Fruit fly (Drosophila melanogaster) whole organism, wandering third instar larva: ENCODE results near the gene ppk19.
A peak's percentile ranks its signal among the peaks of the same experiment; 100 is the strongest.

Experiments
- Abd-B ChIP-seq: fragments of >200 bp; optimal IDR thresholded peaks from 2 replicates; lab custom pipeline; 2017; ENCODE audit warnings: missing biosample characterization, missing genetic modification characterization
- CG32264 ChIP-seq: fragments of 200-800 bp; sonication (Bioruptor generic); optimal IDR thresholded peaks from 2 replicates; lab custom pipeline; 2016; ENCODE audit warnings: missing biosample characterization, missing genetic modification characterization
- CG9705 ChIP-seq: fragments of 200-800 bp; sonication (Bioruptor generic); optimal IDR thresholded peaks from 2 replicates; lab custom pipeline; 2018; ENCODE audit warnings: missing biosample characterization, mild to moderate bottlenecking, missing genetic modification characterization
- CrebA ChIP-seq: fragments of 200-800 bp; sonication (Bioruptor generic); optimal IDR thresholded peaks from 2 replicates; lab custom pipeline; 2016; ENCODE audit warnings: missing biosample characterization, mild to moderate bottlenecking, missing genetic modification characterization, borderline replicate concordance
- Dfd ChIP-seq: fragments of >200 bp; optimal IDR thresholded peaks from 2 replicates; lab custom pipeline; 2017; ENCODE audit warnings: missing biosample characterization, missing genetic modification characterization
- Dif ChIP-seq: fragments of 200-275, 200-300 bp; sonication (Bioruptor generic); optimal IDR thresholded peaks from 2 replicates; lab custom pipeline; 2018; ENCODE audit warnings: missing biosample characterization, missing genetic modification characterization; ENCODE audit not compliant: partially characterized antibody
- GATAd ChIP-seq: sonication (Bioruptor generic); optimal IDR thresholded peaks from 2 replicates; lab custom pipeline; 2016; ENCODE audit warnings: missing biosample characterization, missing genetic modification characterization
- HLH106 ChIP-seq: fragments of 200-800 bp; optimal IDR thresholded peaks from 3 replicates; lab custom pipeline; 2019; ENCODE audit warnings: missing biosample characterization, mild to moderate bottlenecking, missing genetic modification characterization, moderate library complexity
- Hnf4 ChIP-seq: fragments of 200-800 bp; sonication (Bioruptor generic); optimal IDR thresholded peaks from 2 replicates; lab custom pipeline; 2016; ENCODE audit warnings: missing biosample characterization, mild to moderate bottlenecking, missing genetic modification characterization
- Hr78 ChIP-seq: fragments of >200 bp; optimal IDR thresholded peaks from 2 replicates; lab custom pipeline; 2017; ENCODE audit warnings: missing biosample characterization, missing genetic modification characterization
- Hr83 ChIP-seq: fragments of 200-300 bp; sonication (Bioruptor generic); optimal IDR thresholded peaks from 2 replicates; lab custom pipeline; 2016; ENCODE audit warnings: missing biosample characterization, mild to moderate bottlenecking, missing genetic modification characterization, moderate library complexity; ENCODE audit not compliant: poor library complexity, severe bottlenecking
- Jra ChIP-seq: sonication (Bioruptor generic); optimal IDR thresholded peaks from 2 replicates; lab custom pipeline; 2016; ENCODE audit warnings: missing biosample characterization, missing genetic modification characterization
- Mio ChIP-seq: sonication (Bioruptor generic); optimal IDR thresholded peaks from 2 replicates; lab custom pipeline; 2016; ENCODE audit warnings: missing biosample characterization, missing genetic modification characterization
- Myc ChIP-seq: fragments of >200 bp; optimal IDR thresholded peaks from 2 replicates; lab custom pipeline; 2017
- N ChIP-seq: fragments of >200 bp; optimal IDR thresholded peaks from 2 replicates; lab custom pipeline; 2018; ENCODE audit warnings: missing biosample characterization, missing external identifiers, missing genetic modification characterization
- OdsH ChIP-seq: fragments of 200-800 bp; sonication (Bioruptor generic); optimal IDR thresholded peaks from 2 replicates; lab custom pipeline; 2016; ENCODE audit warnings: missing biosample characterization, mild to moderate bottlenecking, missing genetic modification characterization
- Rel ChIP-seq, 2 experiments: fragments of 200-800 bp; sonication (Bioruptor generic) in 1 of 2; optimal IDR thresholded peaks; 2 replicates in 1 of 2; 3 replicates in 1 of 2; lab custom pipeline; 2016 to 2019; ENCODE audit warnings: mild to moderate bottlenecking in 2 of 2, missing biosample characterization in 2 of 2, missing genetic modification characterization in 2 of 2, moderate library complexity in 1 of 2
- Sp1 ChIP-seq: fragments of 200-800 bp; sonication (Bioruptor generic); optimal IDR thresholded peaks from 3 replicates; lab custom pipeline; 2019; ENCODE audit warnings: missing biosample characterization, mild to moderate bottlenecking, missing genetic modification characterization, moderate library complexity
- Vsx2 ChIP-seq: fragments of 200-300, 225-300 bp; sonication (Bioruptor generic); optimal IDR thresholded peaks from 2 replicates; lab custom pipeline; 2018; ENCODE audit warnings: missing biosample characterization, missing genetic modification characterization; ENCODE audit not compliant: partially characterized antibody
- br ChIP-seq: fragments of 200-800 bp; sonication (Bioruptor generic); optimal IDR thresholded peaks from 2 replicates; lab custom pipeline; 2016; ENCODE audit warnings: missing biosample characterization, missing genetic modification characterization
- brk ChIP-seq: fragments of 200-800 bp; sonication (Bioruptor generic); optimal IDR thresholded peaks from 2 replicates; lab custom pipeline; 2016; ENCODE audit warnings: missing biosample characterization, mild to moderate bottlenecking, missing genetic modification characterization
- dl ChIP-seq, 2 experiments: fragments of 175-275, 200-275 bp in 1 of 2; fragments of 200-275 bp in 1 of 2; sonication (Bioruptor generic); optimal IDR thresholded peaks; lab custom pipeline; 2018; ENCODE audit warnings: mild to moderate bottlenecking in 2 of 2, missing biosample characterization in 2 of 2, missing genetic modification characterization in 2 of 2, moderate library complexity in 2 of 2; ENCODE audit not compliant: partially characterized antibody in 2 of 2, insufficient read depth in 1 of 2
- dmrt93B ChIP-seq: fragments of 200-800 bp; sonication (Bioruptor generic); optimal IDR thresholded peaks from 2 replicates; lab custom pipeline; 2018; ENCODE audit warnings: missing biosample characterization, mild to moderate bottlenecking, missing genetic modification characterization
- dsf ChIP-seq: sonication (Bioruptor generic); optimal IDR thresholded peaks from 2 replicates; lab custom pipeline; 2016; ENCODE audit warnings: missing biosample characterization, missing genetic modification characterization, borderline replicate concordance
- ey ChIP-seq: fragments of 200-800 bp; sonication (Bioruptor generic); optimal IDR thresholded peaks from 2 replicates; lab custom pipeline; 2016; ENCODE audit warnings: missing biosample characterization, missing genetic modification characterization
- foxo ChIP-seq, 2 experiments: fragments of 200-800 bp; sonication (Bioruptor generic); optimal IDR thresholded peaks; 2 replicates in 1 of 2; 3 replicates in 1 of 2; lab custom pipeline; 2016 to 2017; ENCODE audit warnings: missing biosample characterization in 2 of 2, missing genetic modification characterization in 2 of 2
- fru ChIP-seq: fragments of 200-800 bp; sonication (Bioruptor generic); optimal IDR thresholded peaks from 3 replicates; lab custom pipeline; 2016; ENCODE audit warnings: missing biosample characterization, mild to moderate bottlenecking, missing genetic modification characterization
- h ChIP-seq: fragments of 200-800 bp; sonication (Bioruptor generic); optimal IDR thresholded peaks from 3 replicates; lab custom pipeline; 2016; ENCODE audit warnings: missing biosample characterization, mild to moderate bottlenecking, missing genetic modification characterization
- jim ChIP-seq: fragments of 175-275, 200-325 bp; sonication (Bioruptor generic); optimal IDR thresholded peaks from 2 replicates; lab custom pipeline; 2016; ENCODE audit warnings: missing biosample characterization, mild to moderate bottlenecking, missing genetic modification characterization
- lola ChIP-seq: fragments of >200 bp; optimal IDR thresholded peaks from 2 replicates; lab custom pipeline; 2017; ENCODE audit warnings: missing biosample characterization, missing genetic modification characterization
- pan ChIP-seq: fragments of >200 bp; optimal IDR thresholded peaks from 2 replicates; lab custom pipeline; 2017
- psq ChIP-seq: fragments of 200-800 bp; sonication (Bioruptor generic); optimal IDR thresholded peaks from 3 replicates; lab custom pipeline; 2017; ENCODE audit warnings: missing biosample characterization, mild to moderate bottlenecking, missing genetic modification characterization, moderate library complexity
- rgr ChIP-seq: fragments of 200-800 bp; sonication (Bioruptor generic); optimal IDR thresholded peaks from 3 replicates; lab custom pipeline; 2016; ENCODE audit warnings: missing biosample characterization, mild to moderate bottlenecking, missing genetic modification characterization
- sage ChIP-seq: fragments of 200-800 bp; sonication (Bioruptor generic); optimal IDR thresholded peaks from 2 replicates; lab custom pipeline; 2016; ENCODE audit warnings: missing biosample characterization, mild to moderate bottlenecking, missing genetic modification characterization
- sv ChIP-seq: fragments of 200-800 bp; sonication (Bioruptor generic); optimal IDR thresholded peaks from 3 replicates; lab custom pipeline; 2016; ENCODE audit warnings: missing biosample characterization, missing genetic modification characterization
- usp ChIP-seq: fragments of >200 bp; optimal IDR thresholded peaks from 2 replicates; lab custom pipeline; 2017; ENCODE audit warnings: missing biosample characterization, missing genetic modification characterization
- woc ChIP-seq: sonication (Bioruptor generic); optimal IDR thresholded peaks from 2 replicates; lab custom pipeline; 2016; ENCODE audit warnings: missing biosample characterization, mild to moderate bottlenecking, missing genetic modification characterization

The ppk19 gene

dm6 chr3R:29717519-29717918 lies 45.3 kb downstream of the ppk19 start:
- TF ChIP-seq dl (GFP tag; optimal IDR thresholded peaks at IDR 0.05; lab: Kevin White, UChicago; ENCODE audit: insufficient read depth in 1 of 2, partially characterized antibody in 2 of 2) = no peak
- TF ChIP-seq Mio (GFP tag; lab: Kevin White, UChicago) = no peak
- no peak for TF ChIP-seq N (GFP tag; lab: Kevin White, UChicago)
- no peak for TF ChIP-seq br (GFP tag; lab: Kevin White, UChicago)
- no peak for TF ChIP-seq HLH106 (tag; lab: Kevin White, UChicago)
- TF ChIP-seq Sp1 (GFP tag; lab: Kevin White, UChicago) = no peak
- no peak for TF ChIP-seq dmrt93B (GFP tag; lab: Kevin White, UChicago)
- TF ChIP-seq woc (GFP tag; lab: Kevin White, UChicago) = no peak
- TF ChIP-seq Myc = no peak
- no peak for TF ChIP-seq OdsH (GFP tag; lab: Kevin White, UChicago)
- TF ChIP-seq usp = no peak

dm6 chr3R:29718363-29718762 lies 46.1 kb downstream of the ppk19 start, which contains the start of gene CG15506:
Gene CG15506, plus strand, starts transcription at chr3R:29718663.
- no peak for TF ChIP-seq sage
- TF ChIP-seq brk (GFP tag; lab: Kevin White, UChicago) = no peak

DNA sequence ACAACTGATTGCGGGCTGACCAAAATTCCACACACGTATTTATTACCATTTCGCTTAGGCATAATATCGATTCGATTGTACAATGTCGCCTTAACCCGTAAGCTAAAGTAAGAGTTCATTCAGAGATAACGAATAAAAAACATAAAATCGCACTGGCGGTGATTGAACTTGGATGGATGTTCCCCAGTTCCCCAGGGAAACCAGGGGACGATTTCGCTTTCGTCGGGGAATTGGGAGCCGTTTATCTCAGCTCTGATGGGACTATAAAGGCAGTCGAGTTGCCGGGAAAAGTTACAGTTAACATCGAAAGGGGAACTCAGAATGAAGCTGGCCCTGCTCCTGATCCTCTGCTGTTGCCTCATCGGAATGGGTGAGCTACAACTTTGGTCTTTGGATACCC lies 50.0 kb downstream of the ppk19 start, which contains the start of gene CG34296:
CG34296 (plus strand) TSS at position 301 of the 400 bp plus-strand sequence.
- no peak for TF ChIP-seq Sp1 (GFP tag; lab: Kevin White, UChicago)
- no peak for TF ChIP-seq rgr
- no peak for TF ChIP-seq ey (GFP tag; lab: Kevin White, UChicago)
- no peak for TF ChIP-seq Abd-B
- TF ChIP-seq dsf = no peak
- no peak for TF ChIP-seq dl (GFP tag; optimal IDR thresholded peaks at IDR 0.05; lab: Kevin White, UChicago; ENCODE audit: insufficient read depth in 1 of 2, partially characterized antibody in 2 of 2)

DNA sequence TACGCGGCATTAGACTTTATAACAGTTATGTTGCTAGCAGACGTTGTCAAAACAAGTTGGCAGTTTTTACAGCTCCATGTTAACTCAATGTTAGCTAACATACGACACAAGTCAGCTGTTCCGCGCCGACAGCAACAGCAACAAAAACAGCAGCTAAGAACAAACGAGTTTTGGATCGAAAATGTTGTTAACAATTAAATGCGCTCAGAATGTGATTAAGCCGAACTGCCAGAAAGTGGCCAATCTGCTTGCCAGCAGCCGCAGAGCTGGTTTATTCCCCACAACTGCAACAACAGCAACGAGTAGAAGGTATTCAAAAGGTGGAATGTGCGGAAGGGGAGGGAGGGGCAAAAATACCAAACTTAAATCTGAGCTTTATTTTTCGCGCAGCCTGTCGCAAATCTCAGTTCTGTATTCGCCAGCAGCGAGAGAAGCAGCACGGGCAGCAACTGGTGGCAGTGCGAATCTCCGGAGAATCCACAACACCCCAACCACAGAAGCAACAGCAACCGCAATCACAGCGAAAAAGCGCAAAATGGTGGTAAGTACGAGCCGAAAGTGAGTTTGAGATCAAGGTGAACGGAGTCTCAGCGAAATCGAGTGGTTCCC lies 50.9 kb downstream of the ppk19 start, which contains the start of gene Pcd:
Pcd (plus strand) TSS at position 116 of the 609 bp plus-strand sequence.
- TF ChIP-seq Dfd (GFP tag; lab: Kevin White, UChicago) (no peak), GATAd (GFP tag; lab: Kevin White, UChicago) (no peak), Hr78 (GFP tag; lab: Kevin White, UChicago) (no peak), h (no peak), Jra (GFP tag; lab: Kevin White, UChicago) (no peak), dl (GFP tag; optimal IDR thresholded peaks at IDR 0.05; lab: Kevin White, UChicago; ENCODE audit: insufficient read depth in 1 of 2, partially characterized antibody in 2 of 2) (no peak), Sp1 (GFP tag; lab: Kevin White, UChicago) (peak; percentile 39), jim (GFP tag; lab: Kevin White, UChicago) (no peak), Vsx2 (no peak), fru (GFP tag; lab: Kevin White, UChicago) (no peak), foxo (GFP tag; optimal IDR thresholded peaks at IDR 0.05; lab: Kevin White, UChicago) (no peak), rgr (peak; percentile 11), Hnf4 (GFP tag; lab: Kevin White, UChicago) (no peak), HLH106 (tag; lab: Kevin White, UChicago) (no peak), woc (GFP tag; lab: Kevin White, UChicago) (no peak), Myc (no peak), br (GFP tag; lab: Kevin White, UChicago) (no peak), OdsH (GFP tag; lab: Kevin White, UChicago) (peak; percentile 25), psq (GFP tag; lab: Kevin White, UChicago) (no peak), Dif (no peak), CG9705 (GFP tag; lab: Kevin White, UChicago) (no peak), dmrt93B (GFP tag; lab: Kevin White, UChicago) (no peak), ey (GFP tag; lab: Kevin White, UChicago) (no peak), N (GFP tag; lab: Kevin White, UChicago) (no peak), CrebA (GFP tag; lab: Kevin White, UChicago) (no peak), Abd-B (no peak), CG32264 (GFP tag; lab: Kevin White, UChicago) (no peak), Mio (GFP tag; lab: Kevin White, UChicago) (no peak), sv (GFP tag; lab: Kevin White, UChicago) (no peak), Hr83 (GFP tag; lab: Kevin White, UChicago) (peak; percentile 2), Rel (GFP tag; optimal IDR thresholded peaks at IDR 0.05; lab: Kevin White, UChicago) (no peak), Rel (tag; optimal IDR thresholded peaks at IDR 0.05; lab: Kevin White, UChicago) (peak; percentile 53), pan (lab: Kevin White, UChicago) (no peak), lola (no peak), brk (GFP tag; lab: Kevin White, UChicago) (no peak), sage (peak; percentile 11), dsf (no peak)
